Worm (Caenorhabditis elegans) whole organism, L3 larva: Measurements from ENCODE around the gene asp-1.

ENCODE experiments used
- ceh-82 ChIP-seq: fragments of 150-350 bp; optimal IDR thresholded peaks from 2 replicates; lab custom pipeline; 2014; ENCODE audit warnings: missing biosample characterization, missing genetic modification characterization
- daf-12 ChIP-seq: fragments of 150-350 bp; optimal IDR thresholded peaks from 2 replicates; lab custom pipeline; 2014; ENCODE audit warnings: missing biosample characterization, missing genetic modification reagents, missing genetic modification characterization
- skn-1 ChIP-seq: fragments of 150-350 bp; optimal IDR thresholded peaks from 2 replicates; lab custom pipeline; 2014; ENCODE audit warnings: missing biosample characterization, missing genetic modification characterization
- unc-62 ChIP-seq: fragments of 150-350 bp; sonication (generic microtip); optimal IDR thresholded peaks from 4 replicates; lab custom pipeline; 2014; ENCODE audit warnings: missing biosample characterization, missing genetic modification reagents, missing genetic modification characterization

- TF ChIP-seq ceh-82 (tag; lab: Kevin White, UChicago) (no peak), skn-1 (no peak), unc-62 (no peak), daf-12 (no peak)
Measured at ce11 chrV:19019239-19019638, 31.3 kb downstream of the asp-1 start.
